Worm (Caenorhabditis elegans): ENCODE results near the gene R12H7.4.

The R12H7.4 gene

ce11 chrX:13264550-13264949 lies 47.6 kb downstream of the R12H7.4 start (continued):
- no peak for TF ChIP-seq ama-1 (optimal IDR thresholded peaks at IDR 0.05)
- no peak for TF ChIP-seq ama-1 (GFP tag; optimal IDR thresholded peaks at IDR 0.05)
- peak; percentile 55 for TF ChIP-seq somi-1 (GFP tag; optimal IDR thresholded peaks at IDR 0.05)
- TF ChIP-seq B0035.1 (tag; optimal IDR thresholded peaks at IDR 0.05) = peak; percentile 53
- no peak for TF ChIP-seq ztf-22 (GFP tag; optimal IDR thresholded peaks at IDR 0.05)
- TF ChIP-seq ztf-3 (GFP tag; optimal IDR thresholded peaks at IDR 0.05) = no peak
- TF ChIP-seq ceh-27 (GFP tag; optimal IDR thresholded peaks at IDR 0.05) = peak; percentile 45
- TF ChIP-seq F52B5.7 (tag; optimal IDR thresholded peaks at IDR 0.05) = peak; percentile 68
- TF ChIP-seq ztf-6 (GFP tag; IDR thresholded peaks at IDR 0.05) = no peak
- no peak for TF ChIP-seq lsy-27 (tag; optimal IDR thresholded peaks at IDR 0.05; ENCODE audit: borderline replicate concordance, insufficient read depth)
- TF ChIP-seq ceh-40 (GFP tag; IDR thresholded peaks at IDR 0.05) = peak; percentile 66; the same call in 1 of the 2 replicates
- TF ChIP-seq let-607 (tag; optimal IDR thresholded peaks at IDR 0.05) = peak; percentile 0 to 52
- no peak for TF ChIP-seq lsl-1 (GFP tag; optimal IDR thresholded peaks at IDR 0.05)
- peak; percentile 65 for TF ChIP-seq zim-3 (tag; optimal IDR thresholded peaks at IDR 0.05)
- no peak for TF ChIP-seq attf-6 (GFP tag; IDR thresholded peaks at IDR 0.05)
- TF ChIP-seq dpl-1 (GFP tag; optimal IDR thresholded peaks at IDR 0.05) = no peak
- TF ChIP-seq dpff-1 (tag; optimal IDR thresholded peaks at IDR 0.05) = no peak
- TF ChIP-seq ceh-100 (GFP tag; IDR thresholded peaks at IDR 0.05) = no peak
- TF ChIP-seq lir-1 (GFP tag; conservative IDR thresholded peaks at IDR 0.05) = peak; percentile 63; the same call in 1 of the 2 replicates
- TF ChIP-seq Y53G8AR.9 (GFP tag; conservative IDR thresholded peaks at IDR 0.05) = 0 out of 2 replicates have a peak, but pooled peaks have one; percentile 38
- no peak for TF ChIP-seq xnd-1 (tag; optimal IDR thresholded peaks at IDR 0.05)
- no peak for TF ChIP-seq pha-4 (tag; optimal IDR thresholded peaks at IDR 0.05)
- peak; percentile 66 for TF ChIP-seq K11D2.4 (GFP tag; IDR thresholded peaks at IDR 0.05)
- peak; percentile 35; the same call in 1 of the 2 replicates for TF ChIP-seq bed-2 (GFP tag; IDR thresholded peaks at IDR 0.05)
- peak; percentile 41 for TF ChIP-seq hlh-12 (tag; optimal IDR thresholded peaks at IDR 0.05)
- no peak for TF ChIP-seq nhr-120 (GFP tag; IDR thresholded peaks at IDR 0.05)
- peak; percentile 83 for TF ChIP-seq hmg-1.2 (GFP tag; IDR thresholded peaks at IDR 0.05)
- no peak for TF ChIP-seq F55B11.4 (tag; optimal IDR thresholded peaks at IDR 0.05; ENCODE audit: borderline replicate concordance, insufficient read depth)
- TF ChIP-seq ztf-25 (GFP tag; IDR thresholded peaks at IDR 0.05) = peak; percentile 80; the same call in 1 of the 2 replicates
- 0 out of 2 replicates have a peak, but pooled peaks have one; percentile 21 for TF ChIP-seq madf-8 (GFP tag; conservative IDR thresholded peaks at IDR 0.05)
- TF ChIP-seq F10E7.11 (tag; optimal IDR thresholded peaks at IDR 0.05) = no peak
- TF ChIP-seq tlf-1 (GFP tag; optimal IDR thresholded peaks at IDR 0.05) = no peak
- TF ChIP-seq rec-8 (tag; optimal IDR thresholded peaks at IDR 0.05) = peak; percentile 44 to 68
- TF ChIP-seq Y95B8A.8 (GFP tag; IDR thresholded peaks at IDR 0.05) = 0 out of 2 replicates have a peak, but pooled peaks have one; percentile 9
- no peak for TF ChIP-seq F33H1.4 (GFP tag; IDR thresholded peaks at IDR 0.05)
- no peak for TF ChIP-seq bed-1 (GFP tag; IDR thresholded peaks at IDR 0.05)
- no peak for TF ChIP-seq nhr-179 (tag; optimal IDR thresholded peaks at IDR 0.05)
- TF ChIP-seq madf-3 (GFP tag; IDR thresholded peaks at IDR 0.05) = no peak
- TF ChIP-seq ets-4 (GFP tag; optimal IDR thresholded peaks at IDR 0.05) = no peak
- no peak; the same call in 1 of the 2 replicates for TF ChIP-seq Y79H2A.3 (GFP tag; conservative IDR thresholded peaks at IDR 0.05)
- no peak for TF ChIP-seq snpc-1.3 (tag; optimal IDR thresholded peaks at IDR 0.05; ENCODE audit: insufficient read depth)
- no peak for TF ChIP-seq F49E8.2 (tag; optimal IDR thresholded peaks at IDR 0.05; ENCODE audit: insufficient read depth)
- TF ChIP-seq tbp1 (GFP tag; optimal IDR thresholded peaks at IDR 0.05) = peak; percentile 97
- peak; percentile 78; the same call in 1 of the 2 replicates for TF ChIP-seq ztf-28 (GFP tag; IDR thresholded peaks at IDR 0.05)
- peak; percentile 97 for TF ChIP-seq B0261.1 (tag; optimal IDR thresholded peaks at IDR 0.05)
- no peak for TF ChIP-seq mcd-1 (GFP tag; IDR thresholded peaks at IDR 0.05)
- no peak for TF ChIP-seq F57C9.4 (tag; optimal IDR thresholded peaks at IDR 0.05)
- peak; percentile 53 for TF ChIP-seq egrh-3 (GFP tag; IDR thresholded peaks at IDR 0.05)

Measured in whole organism, young adult.